Worm (Caenorhabditis elegans): ENCODE measurements around the gene mel-32.

The mel-32 gene

DNA sequence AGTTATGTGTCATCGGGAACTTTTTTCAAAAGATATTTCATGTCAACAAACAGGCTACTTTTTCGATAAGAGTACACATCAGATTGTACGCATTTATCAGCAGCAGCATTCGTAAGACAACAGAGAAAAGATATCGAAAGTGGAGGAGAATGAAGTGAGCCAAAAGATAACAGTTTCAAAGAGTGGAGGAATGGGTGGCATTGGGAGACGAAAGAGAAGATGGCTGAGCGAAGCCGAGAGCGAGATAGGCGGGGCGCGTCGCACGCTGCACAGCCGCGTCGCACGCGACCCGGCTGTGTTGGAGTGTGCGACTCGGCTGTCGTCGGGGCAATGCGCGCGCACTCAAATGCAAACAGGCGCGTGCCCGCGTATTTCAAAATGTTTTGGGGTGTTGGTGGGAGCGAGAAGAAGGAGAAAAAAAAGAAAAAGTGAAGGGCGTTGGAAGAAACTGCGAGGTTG is 21.3 kb upstream of the mel-32 start (continued):
- TF ChIP-seq F52B5.7 (tag; optimal IDR thresholded peaks at IDR 0.05) (peak; percentile 79), efl-1 (GFP tag; optimal IDR thresholded peaks at IDR 0.05) (peak; percentile 86), snpc-4 (GFP tag; optimal IDR thresholded peaks at IDR 0.05) (no peak), snpc-4 (tag; optimal IDR thresholded peaks at IDR 0.05) (peak in 3 of 4 experiments; percentile 66 to 69 (median 67)), snpc-1.3 (tag; optimal IDR thresholded peaks at IDR 0.05; ENCODE audit: insufficient read depth) (no peak), sptf-2 (GFP tag; optimal IDR thresholded peaks at IDR 0.05) (no peak), Y53F4B.3 (GFP tag; IDR thresholded peaks at IDR 0.05) (no peak; the same call in 1 of the 2 replicates), lsy-27 (tag; optimal IDR thresholded peaks at IDR 0.05; ENCODE audit: borderline replicate concordance, insufficient read depth) (no peak), T07F8.4 (tag; optimal IDR thresholded peaks at IDR 0.05) (peak; percentile 19), lag-1 (GFP tag; IDR thresholded peaks at IDR 0.05) (no peak), mcd-1 (GFP tag; IDR thresholded peaks at IDR 0.05) (peak; percentile 89), C06A6.2 (GFP tag; conservative IDR thresholded peaks at IDR 0.05) (peak; percentile 86), Y67H2A.10 (GFP tag; conservative IDR thresholded peaks at IDR 0.05) (peak; percentile 83), madf-10 (tag; optimal IDR thresholded peaks at IDR 0.05) (no peak), nhr-179 (tag; optimal IDR thresholded peaks at IDR 0.05) (no peak), T26A5.8 (tag; optimal IDR thresholded peaks at IDR 0.05) (peak; percentile 82), gei-17 (GFP tag; optimal IDR thresholded peaks at IDR 0.05) (no peak), unc-130 (GFP tag; optimal IDR thresholded peaks at IDR 0.05) (no peak), rec-8 (tag; optimal IDR thresholded peaks at IDR 0.05) (no peak), Y56A3A.18 (GFP tag; IDR thresholded peaks at IDR 0.05) (no peak), F22D6.2 (tag; optimal IDR thresholded peaks at IDR 0.05) (peak; percentile 49), die-1 (tag; optimal IDR thresholded peaks at IDR 0.05) (peak; percentile 47), dpff-1 (tag; optimal IDR thresholded peaks at IDR 0.05) (no peak), F23B12.7 (tag; optimal IDR thresholded peaks at IDR 0.05; ENCODE audit: insufficient read depth) (no peak), cebp-1 (GFP tag; IDR thresholded peaks at IDR 0.05) (peak; percentile 94), cebp-1 (tag; optimal IDR thresholded peaks at IDR 0.05) (peak; percentile 97), ztf-25 (GFP tag; IDR thresholded peaks at IDR 0.05) (peak; percentile 47; the same call in 1 of the 2 replicates), K11D2.4 (GFP tag; IDR thresholded peaks at IDR 0.05) (peak; percentile 86), rcor-1 (GFP tag; IDR thresholded peaks at IDR 0.05) (peak; percentile 63), K12H6.12 (tag; optimal IDR thresholded peaks at IDR 0.05) (peak; percentile 86), lin-26 (GFP tag; IDR thresholded peaks at IDR 0.05) (peak; percentile 59; the same call in 1 of the 2 replicates), nhr-90 (tag; optimal IDR thresholded peaks at IDR 0.05) (peak; percentile 67)

DNA sequence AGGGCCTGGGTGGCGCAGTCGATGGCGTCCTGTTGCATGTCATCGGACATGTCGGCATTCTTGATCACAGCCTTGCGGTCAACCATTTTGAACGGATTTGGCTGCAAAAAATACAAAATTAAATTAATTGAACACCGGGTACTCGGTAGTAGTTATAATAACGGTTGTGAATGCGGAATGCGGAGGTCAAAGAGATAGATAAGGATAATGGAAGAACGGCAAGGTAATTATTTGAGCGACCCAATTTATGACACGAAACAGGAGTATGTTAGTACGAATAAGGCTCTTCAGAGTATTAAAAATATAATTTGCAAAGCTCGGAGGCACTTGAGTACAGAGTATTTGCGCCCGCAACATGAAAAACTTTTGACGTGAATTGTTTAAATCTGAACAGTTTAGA is 20.9 kb upstream of the mel-32 start, which contains the start of gene dlc-1:
dlc-1 (minus strand) TSS at position 101 of the 400 bp plus-strand sequence.
- TF ChIP-seq Y53G8AR.9 (GFP tag; conservative IDR thresholded peaks at IDR 0.05) (0 out of 2 replicates have a peak, but pooled peaks have one; percentile 15), pha-4 (tag; optimal IDR thresholded peaks at IDR 0.05) (no peak), dpl-1 (GFP tag; optimal IDR thresholded peaks at IDR 0.05) (no peak)

DNA sequence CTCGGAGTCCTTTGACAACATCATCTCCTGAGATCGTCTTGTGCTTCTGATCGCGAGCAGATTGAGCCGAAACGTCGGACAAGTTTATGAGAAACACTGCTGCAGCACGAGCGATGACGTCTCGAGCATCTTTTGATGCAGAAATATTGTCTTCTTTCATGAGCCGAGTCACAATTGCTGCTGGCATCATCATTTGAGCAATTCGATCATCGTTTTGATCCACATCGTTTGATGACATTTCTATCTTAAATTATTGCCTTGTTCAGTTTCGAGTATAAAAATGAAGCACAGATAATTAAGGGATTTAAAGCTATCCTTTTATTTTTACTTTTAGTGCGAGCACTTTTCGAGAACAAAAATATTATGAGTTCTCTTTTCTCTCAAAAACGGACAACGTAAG is 19.8 kb upstream of the mel-32 start, which contains the start of gene T26A5.8:
T26A5.8 (minus strand) TSS at position 247 of the 400 bp plus-strand sequence.
- TF ChIP-seq attf-5 (GFP tag; optimal IDR thresholded peaks at IDR 0.05) (no peak), hsf-1 (GFP tag; IDR thresholded peaks at IDR 0.05) (peak; percentile 73), die-1 (tag; optimal IDR thresholded peaks at IDR 0.05) (peak; percentile 51), B0336.3 (GFP tag; IDR thresholded peaks at IDR 0.05) (peak; percentile 81), Y56A3A.18 (GFP tag; IDR thresholded peaks at IDR 0.05) (peak; percentile 36; the same call in 1 of the 2 replicates), hmg-1.2 (GFP tag; IDR thresholded peaks at IDR 0.05) (no peak), F10E7.11 (tag; optimal IDR thresholded peaks at IDR 0.05) (peak; percentile 68), gei-17 (GFP tag; optimal IDR thresholded peaks at IDR 0.05) (no peak), hmg-20 (GFP tag; IDR thresholded peaks at IDR 0.05) (no peak), lsy-27 (tag; optimal IDR thresholded peaks at IDR 0.05; ENCODE audit: borderline replicate concordance, insufficient read depth) (no peak), hlh-12 (tag; optimal IDR thresholded peaks at IDR 0.05) (no peak), snpc-4 (GFP tag; optimal IDR thresholded peaks at IDR 0.05) (no peak), snpc-4 (tag; optimal IDR thresholded peaks at IDR 0.05) (peak in 2 of 4 experiments; percentile 10 to 19), madf-8 (GFP tag; conservative IDR thresholded peaks at IDR 0.05) (no peak), let-526 (GFP tag; IDR thresholded peaks at IDR 0.05) (no peak), nhr-90 (tag; optimal IDR thresholded peaks at IDR 0.05) (peak; percentile 7), Y53G8AR.9 (GFP tag; conservative IDR thresholded peaks at IDR 0.05) (peak; percentile 77), nfya-2 (GFP tag; IDR thresholded peaks at IDR 0.05) (no peak), tbx-9 (tag; optimal IDR thresholded peaks at IDR 0.05; ENCODE audit: borderline replicate concordance) (no peak)

Data from whole organism, young adult.